Fruit fly (Drosophila melanogaster): Measurements from ENCODE around the gene CG2246.

The CG2246 gene

DNA sequence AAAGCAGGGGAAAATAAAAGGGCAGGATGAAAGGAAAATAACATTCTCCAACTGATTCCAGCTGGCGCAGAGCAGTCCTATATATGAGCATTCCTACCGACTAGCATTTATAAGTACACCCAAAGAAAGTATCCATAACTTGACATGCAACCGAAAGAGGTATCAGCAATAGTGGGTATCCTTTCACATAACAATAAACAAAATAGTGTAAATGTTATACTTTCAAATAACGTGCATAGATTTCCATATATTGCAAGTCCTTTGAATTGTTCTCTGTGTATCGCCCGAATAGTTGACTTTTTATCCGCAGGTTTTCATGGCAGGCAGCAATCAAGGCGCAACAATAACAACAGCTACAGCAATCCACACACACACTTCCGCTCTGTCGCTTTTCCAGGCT is 51.2 kb downstream of the CG2246 start (continued):
- TF ChIP-seq lab (GFP tag; optimal IDR thresholded peaks at IDR 0.05) (peak; percentile 64), Taf1 (GFP tag; IDR thresholded peaks at IDR 0.05) (0 out of 2 replicates have a peak, but pooled peaks have one; percentile 15), CG16779 (GFP tag; IDR thresholded peaks at IDR 0.05) (no peak), D19A (tag; optimal IDR thresholded peaks at IDR 0.05) (no peak), E2f2 (GFP tag; IDR thresholded peaks at IDR 0.05) (no peak), Gsc (GFP tag; IDR thresholded peaks at IDR 0.05) (no peak), sqz (GFP tag; optimal IDR thresholded peaks at IDR 0.05) (no peak), CG13624 (GFP tag; optimal IDR thresholded peaks at IDR 0.05) (peak; percentile 10), nom (GFP tag; optimal IDR thresholded peaks at IDR 0.05) (no peak), CG2199 (GFP tag; IDR thresholded peaks at IDR 0.05) (no peak), Gug (GFP tag; IDR thresholded peaks at IDR 0.05) (no peak), CG10209 (GFP tag; optimal IDR thresholded peaks at IDR 0.05) (no peak), wdn (GFP tag; IDR thresholded peaks at IDR 0.05) (no peak), CG13424 (tag; optimal IDR thresholded peaks at IDR 0.05) (no peak), sob (GFP tag; IDR thresholded peaks at IDR 0.05) (peak; percentile 34; the same call in 1 of the 2 replicates), odd (GFP tag; optimal IDR thresholded peaks at IDR 0.05) (no peak), CG3726 (GFP tag; IDR thresholded peaks at IDR 0.05) (no peak), ATbp (GFP tag; optimal IDR thresholded peaks at IDR 0.05) (no peak), CG10147 (GFP tag; optimal IDR thresholded peaks at IDR 0.05) (peak; percentile 4), Sry-β (GFP tag; optimal IDR thresholded peaks at IDR 0.05) (no peak), repo (GFP tag; optimal IDR thresholded peaks at IDR 0.05) (no peak), gem (tag; optimal IDR thresholded peaks at IDR 0.05) (peak; percentile 38), CG18476 (GFP tag; optimal IDR thresholded peaks at IDR 0.05) (no peak), CG8944 (GFP tag; optimal IDR thresholded peaks at IDR 0.05) (no peak), Awh (GFP tag; IDR thresholded peaks at IDR 0.05) (no peak), CG43689 (GFP tag; IDR thresholded peaks at IDR 0.05) (no peak), Fer2 (tag; optimal IDR thresholded peaks at IDR 0.05) (no peak), Oaz (GFP tag; IDR thresholded peaks at IDR 0.05) (no peak), Ets65A (GFP tag) (no peak), Opbp (GFP tag; IDR thresholded peaks at IDR 0.05; ENCODE audit: partially characterized antibody) (no peak), CG4707 (GFP tag; optimal IDR thresholded peaks at IDR 0.05) (no peak), CG4854 (GFP tag; optimal IDR thresholded peaks at IDR 0.05) (no peak), lov (optimal IDR thresholded peaks at IDR 0.05) (no peak), lov (GFP tag; IDR thresholded peaks at IDR 0.05) (no peak), CG14965 (GFP tag; optimal IDR thresholded peaks at IDR 0.05; ENCODE audit: borderline replicate concordance) (no peak), Tbp (GFP tag; optimal IDR thresholded peaks at IDR 0.05) (no peak), HmgD (GFP tag; optimal IDR thresholded peaks at IDR 0.05) (no peak), CG11085 (GFP tag; IDR thresholded peaks at IDR 0.05) (no peak), Blimp-1 (GFP tag; optimal IDR thresholded peaks at IDR 0.05) (no peak), CG17359 (tag; optimal IDR thresholded peaks at IDR 0.05) (peak; percentile 21), B-H2 (GFP tag; optimal IDR thresholded peaks at IDR 0.05) (no peak), Hmx (GFP tag; optimal IDR thresholded peaks at IDR 0.05) (no peak), gcm2 (GFP tag; optimal IDR thresholded peaks at IDR 0.05) (no peak), CG4328 (GFP tag; optimal IDR thresholded peaks at IDR 0.05) (no peak), CG4617 (GFP tag; optimal IDR thresholded peaks at IDR 0.05; ENCODE audit: borderline replicate concordance) (no peak), inv (GFP tag; IDR thresholded peaks at IDR 0.05; ENCODE audit: partially characterized antibody) (no peak), CG16863 (GFP tag; optimal IDR thresholded peaks at IDR 0.05) (no peak), salm (tag; optimal IDR thresholded peaks at IDR 0.05) (no peak), CG3995 (GFP tag; optimal IDR thresholded peaks at IDR 0.05) (no peak), gcm (GFP tag; optimal IDR thresholded peaks at IDR 0.05) (no peak), fd64A (GFP tag; optimal IDR thresholded peaks at IDR 0.05) (no peak), p53 (GFP tag; optimal IDR thresholded peaks at IDR 0.05) (no peak)

Data from whole organism, embryonic.